Worm (Caenorhabditis elegans) whole organism, late embryonic: Measurements from ENCODE around the gene ets-5.

Experiments
- elt-2 ChIP-seq: sonication (generic microtip); optimal IDR thresholded peaks from 2 replicates; lab custom pipeline; 2016; ENCODE audit warnings: missing genetic modification reagents, missing genetic modification characterization, missing compliant biosample characterization
- fkh-10 ChIP-seq: fragments of 150-350 bp; optimal IDR thresholded peaks from 2 replicates; lab custom pipeline; 2014; ENCODE audit warnings: missing biosample characterization, missing genetic modification reagents, missing genetic modification characterization
- nfya-1 ChIP-seq: sonication (generic microtip); optimal IDR thresholded peaks from 2 replicates; lab custom pipeline; 2017; ENCODE audit warnings: missing genetic modification characterization, mild to moderate bottlenecking, missing compliant biosample characterization, antibody characterized with exemption, moderate library complexity
- nhr-11 ChIP-seq: fragments of 150-350 bp; optimal IDR thresholded peaks from 2 replicates; lab custom pipeline; 2014; ENCODE audit warnings: missing biosample characterization, missing genetic modification characterization
- pag-3 ChIP-seq: sonication (generic microtip); optimal IDR thresholded peaks from 2 replicates; lab custom pipeline; 2016; ENCODE audit warnings: missing compliant biosample characterization, missing genetic modification characterization, borderline replicate concordance
- pha-2 ChIP-seq: sonication (generic microtip); optimal IDR thresholded peaks from 2 replicates; lab custom pipeline; 2017; ENCODE audit warnings: mild to moderate bottlenecking, missing genetic modification characterization, missing compliant biosample characterization
- unc-42 ChIP-seq: sonication (generic microtip); optimal IDR thresholded peaks from 2 replicates; lab custom pipeline; 2016; ENCODE audit warnings: missing genotype, missing genetic modification characterization, missing compliant biosample characterization

- TF ChIP-seq elt-2 (tag; lab: Kevin White, UChicago) = no peak
- TF ChIP-seq pag-3 (tag; lab: Kevin White, UChicago) = no peak
- TF ChIP-seq unc-42 = no peak
- no peak for TF ChIP-seq nhr-11 (tag; lab: Kevin White, UChicago)
- TF ChIP-seq pha-2 = no peak
- no peak for TF ChIP-seq nfya-1 (tag; lab: Kevin White, UChicago)
- no peak for TF ChIP-seq fkh-10 (GFP tag; lab: Kevin White, UChicago)
These were observed 12.6 kb upstream of the ets-5 start, which contains the start of gene acn-1 for ce11 chrX:5096967-5097366.
